Fruit fly (Drosophila melanogaster) whole organism, prepupa: ENCODE data around the gene dunk.
A peak's percentile ranks its signal among the peaks of the same experiment; 100 is the strongest.

ENCODE experiments used
- CG10631 ChIP-seq: fragments of 200-800 bp; sonication (Bioruptor generic); optimal IDR thresholded peaks from 2 replicates; lab custom pipeline; 2016; ENCODE audit warnings: missing biosample characterization, missing genetic modification characterization
- CG11294 ChIP-seq: fragments of 200-800 bp; sonication (Bioruptor generic); IDR thresholded peaks from 2 replicates; pipeline ENCODE4 v1.3.6; 2022; ENCODE audit warnings: missing biosample characterization, missing genetic modification characterization
- CG11762 ChIP-seq: fragments of 200-800 bp; sonication (Bioruptor generic); optimal IDR thresholded peaks from 3 replicates; lab custom pipeline; 2016; ENCODE audit warnings: missing biosample characterization, missing genetic modification characterization; ENCODE audit not compliant: insufficient read depth
- CG11902 ChIP-seq: fragments of 200-800 bp; sonication (Bioruptor generic); optimal IDR thresholded peaks from 3 replicates; lab custom pipeline; 2016; ENCODE audit warnings: missing biosample characterization, missing genetic modification characterization
- CG15336 ChIP-seq: fragments of 200-800 bp; sonication (Bioruptor generic); IDR thresholded peaks from 2 replicates; pipeline ENCODE4 v1.3.6; 2022; ENCODE audit warnings: missing biosample characterization, missing genetic modification characterization
- CG1621 ChIP-seq: fragments of 200-800 bp; sonication (Bioruptor generic); optimal IDR thresholded peaks from 3 replicates; lab custom pipeline; 2018; ENCODE audit warnings: missing biosample characterization, mild to moderate bottlenecking, missing genetic modification characterization
- CG16779 ChIP-seq: fragments of 200-800 bp; sonication (Bioruptor generic); optimal IDR thresholded peaks from 3 replicates; lab custom pipeline; 2017; ENCODE audit warnings: missing biosample characterization, mild to moderate bottlenecking, missing genetic modification characterization
- CG31627 ChIP-seq: fragments of 200-800 bp; sonication (Bioruptor generic); optimal IDR thresholded peaks from 3 replicates; lab custom pipeline; 2016; ENCODE audit warnings: missing biosample characterization, missing genetic modification characterization
- CG32006 ChIP-seq: fragments of 200-800 bp; sonication (Bioruptor generic); optimal IDR thresholded peaks from 3 replicates; lab custom pipeline; 2017; ENCODE audit warnings: missing biosample characterization, mild to moderate bottlenecking, missing genetic modification characterization
- CG34406 ChIP-seq: fragments of 200-800 bp; sonication (Bioruptor generic); optimal IDR thresholded peaks from 3 replicates; lab custom pipeline; 2016; ENCODE audit warnings: missing biosample characterization, missing genetic modification characterization
- CG3919 ChIP-seq: fragments of 200-800 bp; sonication (Bioruptor generic); optimal IDR thresholded peaks from 3 replicates; lab custom pipeline; 2016; ENCODE audit warnings: missing biosample characterization, missing genetic modification characterization
- CG4318 ChIP-seq: fragments of 200-800 bp; sonication (Bioruptor generic); optimal IDR thresholded peaks from 3 replicates; lab custom pipeline; 2017; ENCODE audit warnings: missing biosample characterization, mild to moderate bottlenecking, missing genetic modification characterization
- CG6163 ChIP-seq: fragments of 200-800 bp; sonication (Bioruptor generic); IDR thresholded peaks from 3 replicates; pipeline ENCODE4 v1.3.6; 2022; ENCODE audit warnings: missing biosample characterization, missing genetic modification characterization
- CG6276 ChIP-seq: fragments of 200-800 bp; sonication (Bioruptor generic); optimal IDR thresholded peaks from 2 replicates; lab custom pipeline; 2017; ENCODE audit warnings: missing biosample characterization, mild to moderate bottlenecking, missing genetic modification characterization
- CG6792 ChIP-seq: fragments of 200-800 bp; sonication (Bioruptor generic); optimal IDR thresholded peaks from 3 replicates; lab custom pipeline; 2016; ENCODE audit warnings: missing biosample characterization, missing genetic modification characterization
- CG6808 ChIP-seq: fragments of 200-800 bp; sonication (Bioruptor generic); optimal IDR thresholded peaks from 3 replicates; lab custom pipeline; 2017; ENCODE audit warnings: missing biosample characterization, missing genetic modification characterization, mild to moderate bottlenecking, moderate library complexity, missing genetic modification reagents
- CG6854 ChIP-seq: fragments of 200-800 bp; sonication (Bioruptor generic); optimal IDR thresholded peaks from 2 replicates; lab custom pipeline; 2017; ENCODE audit warnings: missing biosample characterization, mild to moderate bottlenecking, missing genetic modification characterization
- CG7368 ChIP-seq: fragments of 200-800 bp; sonication (Bioruptor generic); optimal IDR thresholded peaks from 3 replicates; lab custom pipeline; 2016; ENCODE audit warnings: missing biosample characterization, missing genetic modification characterization
- CG8119 ChIP-seq: fragments of 200-800 bp; sonication (Bioruptor generic); IDR thresholded peaks from 3 replicates; pipeline ENCODE4 v1.3.6; 2022; ENCODE audit warnings: missing biosample characterization, missing genetic modification characterization
- CG8319 ChIP-seq: fragments of 200-800 bp; sonication (Bioruptor generic); optimal IDR thresholded peaks from 3 replicates; lab custom pipeline; 2016; ENCODE audit warnings: missing biosample characterization, missing genetic modification characterization
- CG8632 ChIP-seq: fragments of 200-800 bp; sonication (Bioruptor generic); optimal IDR thresholded peaks from 3 replicates; lab custom pipeline; 2016; ENCODE audit warnings: missing biosample characterization, missing genetic modification characterization
- CG9139 ChIP-seq: fragments of 200-800 bp; sonication (Bioruptor generic); optimal IDR thresholded peaks from 3 replicates; lab custom pipeline; 2017; ENCODE audit warnings: missing biosample characterization, mild to moderate bottlenecking, missing genetic modification characterization
- Eip75B ChIP-seq: fragments of 200-800 bp; sonication (Bioruptor generic); optimal IDR thresholded peaks from 3 replicates; lab custom pipeline; 2016; ENCODE audit warnings: missing biosample characterization, missing genetic modification characterization
- Eip78C ChIP-seq: fragments of 200-800 bp; sonication (Bioruptor generic); peaks from one replicate; lab custom pipeline; 2016; ENCODE audit warnings: missing biosample characterization, missing genetic modification characterization
- Ets21C ChIP-seq: fragments of 200-800 bp; sonication (Bioruptor generic); optimal IDR thresholded peaks from 3 replicates; lab custom pipeline; 2016; ENCODE audit warnings: missing biosample characterization, missing genetic modification characterization
- Ets96B ChIP-seq: fragments of 200-800 bp; optimal IDR thresholded peaks from 2 replicates; lab custom pipeline; 2019; ENCODE audit warnings: missing biosample characterization, mild to moderate bottlenecking, missing genetic modification characterization, moderate library complexity
- Gug ChIP-seq: fragments of 200-800 bp; sonication (Bioruptor generic); IDR thresholded peaks from 2 replicates; pipeline ENCODE4 v1.3.6; 2022; ENCODE audit warnings: missing biosample characterization, missing genetic modification characterization
- Hr38 ChIP-seq: sonication (Bioruptor generic); optimal IDR thresholded peaks from 2 replicates; lab custom pipeline; 2016; ENCODE audit warnings: missing biosample characterization, missing genetic modification characterization
- Hr39 ChIP-seq: fragments of 200-800 bp; sonication (Bioruptor generic); optimal IDR thresholded peaks from 2 replicates; lab custom pipeline; 2016; ENCODE audit warnings: missing biosample characterization, missing genetic modification characterization
- Hr4 ChIP-seq: fragments of 200-800 bp; sonication (Bioruptor generic); optimal IDR thresholded peaks from 3 replicates; lab custom pipeline; 2016; ENCODE audit warnings: missing biosample characterization, missing genetic modification characterization
- Met ChIP-seq: fragments of 200-800 bp; sonication (Bioruptor generic); optimal IDR thresholded peaks from 3 replicates; lab custom pipeline; 2016; ENCODE audit warnings: missing biosample characterization, missing genetic modification characterization
- OdsH ChIP-seq: fragments of 200-800 bp; sonication (Bioruptor generic); optimal IDR thresholded peaks from 3 replicates; lab custom pipeline; 2016; ENCODE audit warnings: missing biosample characterization, missing genetic modification characterization
- Smox ChIP-seq: fragments of 200-800 bp; sonication (Bioruptor generic); optimal IDR thresholded peaks from 3 replicates; lab custom pipeline; 2016; ENCODE audit warnings: missing biosample characterization, missing genetic modification characterization
- Sox102F ChIP-seq: fragments of 200-800 bp; sonication (Bioruptor generic); optimal IDR thresholded peaks from 2 replicates; lab custom pipeline; 2016; ENCODE audit warnings: missing biosample characterization, mild to moderate bottlenecking, missing genetic modification characterization
- Sox15 ChIP-seq: fragments of 200-800 bp; sonication (Bioruptor generic); optimal IDR thresholded peaks from 3 replicates; lab custom pipeline; 2016; ENCODE audit warnings: missing biosample characterization, missing genetic modification characterization
- achi ChIP-seq: fragments of 200-800 bp; sonication (Bioruptor generic); optimal IDR thresholded peaks from 3 replicates; lab custom pipeline; 2016; ENCODE audit warnings: missing biosample characterization, missing genetic modification characterization
- acj6 ChIP-seq: fragments of 200-800 bp; sonication (Bioruptor generic); optimal IDR thresholded peaks from 3 replicates; lab custom pipeline; 2016; ENCODE audit warnings: missing biosample characterization, missing genetic modification characterization
- cyc ChIP-seq: fragments of 200-800 bp; sonication (Bioruptor generic); optimal IDR thresholded peaks from 3 replicates; lab custom pipeline; 2016; ENCODE audit warnings: missing biosample characterization, missing genetic modification characterization
- dac ChIP-seq: fragments of 200-800 bp; sonication (Bioruptor generic); optimal IDR thresholded peaks from 2 replicates; lab custom pipeline; 2017; ENCODE audit warnings: missing biosample characterization, mild to moderate bottlenecking, missing genetic modification characterization
- dsx ChIP-seq: fragments of 200-800 bp; optimal IDR thresholded peaks from 3 replicates; lab custom pipeline; 2019; ENCODE audit warnings: missing biosample characterization, mild to moderate bottlenecking, missing genetic modification characterization, moderate library complexity; ENCODE audit not compliant: poor library complexity, severe bottlenecking
- eg ChIP-seq: fragments of 200-800 bp; sonication (Bioruptor generic); IDR thresholded peaks from 3 replicates; pipeline ENCODE4 v1.3.6; 2022; ENCODE audit warnings: missing biosample characterization, missing genetic modification characterization
- esn ChIP-seq: fragments of 200-800 bp; sonication (Bioruptor generic); optimal IDR thresholded peaks from 2 replicates; lab custom pipeline; 2016; ENCODE audit warnings: missing biosample characterization, mild to moderate bottlenecking, missing genetic modification characterization, moderate library complexity
- fd85E ChIP-seq: fragments of 200-800 bp; sonication (Bioruptor generic); optimal IDR thresholded peaks from 3 replicates; lab custom pipeline; 2016; ENCODE audit warnings: missing biosample characterization, missing genetic modification characterization
- fkh ChIP-seq: fragments of 200-800 bp; sonication (Bioruptor generic); optimal IDR thresholded peaks from 3 replicates; lab custom pipeline; 2017; ENCODE audit warnings: missing biosample characterization, mild to moderate bottlenecking, missing genetic modification characterization, moderate library complexity
- lz ChIP-seq: fragments of 200-800 bp; sonication (Bioruptor generic); optimal IDR thresholded peaks from 3 replicates; lab custom pipeline; 2016; ENCODE audit warnings: missing biosample characterization, missing genetic modification characterization
- net ChIP-seq: fragments of 200-800 bp; sonication (Bioruptor generic); optimal IDR thresholded peaks from 3 replicates; lab custom pipeline; 2016; ENCODE audit warnings: missing biosample characterization, missing genetic modification characterization
- salr ChIP-seq, 2 experiments: fragments of 200-800 bp; sonication (Bioruptor generic); optimal IDR thresholded peaks; 3 replicates each; lab custom pipeline; 2016 to 2018; ENCODE audit warnings: missing biosample characterization in 2 of 2, missing genetic modification characterization in 2 of 2, mild to moderate bottlenecking in 1 of 2
- spab ChIP-seq: fragments of 200-800 bp; sonication (Bioruptor generic); optimal IDR thresholded peaks from 2 replicates; lab custom pipeline; 2017; ENCODE audit warnings: missing biosample characterization, mild to moderate bottlenecking, missing genetic modification characterization, missing genetic modification reagents
- ss ChIP-seq, 2 experiments: fragments of 200-800 bp; sonication (Bioruptor generic); optimal IDR thresholded peaks; 2 replicates in 1 of 2; 3 replicates in 1 of 2; lab custom pipeline; 2017 to 2018; ENCODE audit warnings: mild to moderate bottlenecking in 2 of 2, missing biosample characterization in 2 of 2, missing genetic modification characterization in 2 of 2, moderate library complexity in 1 of 2
- svp ChIP-seq: fragments of 200-800 bp; sonication (Bioruptor generic); peaks from one replicate; lab custom pipeline; 2016; ENCODE audit warnings: missing biosample characterization, missing genetic modification characterization
- topi ChIP-seq: fragments of 200-800 bp; sonication (Bioruptor generic); optimal IDR thresholded peaks from 3 replicates; lab custom pipeline; 2016; ENCODE audit warnings: missing biosample characterization, missing genetic modification characterization
- vri ChIP-seq: fragments of 200-800 bp; sonication (Bioruptor generic); optimal IDR thresholded peaks from 3 replicates; lab custom pipeline; 2016; ENCODE audit warnings: missing biosample characterization, mild to moderate bottlenecking, missing genetic modification characterization

Gene dunk

DNA sequence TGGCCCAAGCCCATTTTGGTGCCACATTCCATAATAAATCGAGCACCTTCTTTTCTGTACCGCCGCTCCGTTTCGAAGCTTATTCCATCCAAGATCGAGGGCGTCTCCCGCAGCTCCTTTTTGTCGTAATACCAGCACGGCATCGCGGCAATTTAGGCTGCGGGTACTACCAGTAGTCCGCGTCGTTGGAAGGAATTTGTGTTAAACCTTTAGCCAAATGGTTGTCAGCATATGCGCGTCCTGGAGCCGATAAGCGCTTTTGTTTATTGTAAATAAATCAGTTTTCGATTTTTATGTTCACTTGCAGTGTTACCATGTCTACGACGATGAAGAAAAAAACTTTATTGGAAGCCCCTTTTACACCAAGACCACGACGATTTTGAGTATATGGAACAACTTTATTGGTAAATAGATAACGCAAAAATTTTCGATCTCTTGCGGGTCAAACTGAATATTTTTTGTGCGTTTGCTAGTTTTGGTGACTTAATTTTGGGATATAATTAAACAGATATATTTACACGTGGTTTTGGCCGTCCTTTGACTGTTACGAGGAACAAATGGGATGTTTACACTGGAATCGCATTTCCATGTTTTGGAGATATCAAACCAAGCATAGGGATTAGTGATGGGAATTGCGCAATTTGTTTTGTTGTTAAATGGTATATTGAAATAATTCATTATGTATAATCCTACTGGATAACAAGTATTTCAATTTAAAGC is 21.7 kb upstream of the dunk start, which contains the start of gene CycK:
TSS of gene CycK (minus strand) at position 562 of the 720 bp plus-strand sequence.
- TF ChIP-seq net (GFP tag; lab: Kevin White, UChicago) = no peak
- TF ChIP-seq vri (GFP tag; lab: Kevin White, UChicago) = no peak
- TF ChIP-seq CG4318 = no peak
- peak; percentile 4 for TF ChIP-seq OdsH (GFP tag; lab: Kevin White, UChicago)
- no peak for TF ChIP-seq CG11294 (GFP tag; lab: Robert Waterston, UW)
- peak; percentile 1 for TF ChIP-seq CG10631
- no peak for TF ChIP-seq CG11902 (GFP tag; lab: Kevin White, UChicago)
- TF ChIP-seq eg = no peak
- peak; percentile 10 for TF ChIP-seq fkh
- no peak for TF ChIP-seq CG6792 (GFP tag; lab: Kevin White, UChicago)
- no peak for TF ChIP-seq CG1621 (tag; lab: Kevin White, UChicago)
- TF ChIP-seq Gug (GFP tag; lab: Robert Waterston, UW) = no peak
- TF ChIP-seq acj6 (GFP tag; lab: Kevin White, UChicago) = no peak
- no peak for TF ChIP-seq dac
- TF ChIP-seq spab = no peak
- no peak for TF ChIP-seq Met (GFP tag; lab: Kevin White, UChicago)
- peak; percentile 37 for TF ChIP-seq Ets21C
- peak in 1 of 2 experiments; percentile 10 for TF ChIP-seq ss (GFP tag; optimal IDR thresholded peaks at IDR 0.05; lab: Kevin White, UChicago)
- no peak for TF ChIP-seq dsx
- TF ChIP-seq CG11762 (GFP tag; lab: Kevin White, UChicago) = no peak
- no peak for TF ChIP-seq CG16779 (tag; lab: Kevin White, UChicago)
- peak; percentile 30 for TF ChIP-seq CG31627 (GFP tag; lab: Kevin White, UChicago)
- TF ChIP-seq CG34406 (GFP tag; lab: Kevin White, UChicago) = no peak
- no peak for TF ChIP-seq Ets96B (tag; lab: Kevin White, UChicago)
- TF ChIP-seq CG9139 (GFP tag; lab: Kevin White, UChicago) = no peak
- no peak for TF ChIP-seq CG6808 (GFP tag; lab: Kevin White, UChicago)
- no peak for TF ChIP-seq Eip75B (GFP tag; lab: Kevin White, UChicago)
- TF ChIP-seq Hr38 = no peak
- TF ChIP-seq CG6854 (GFP tag; lab: Kevin White, UChicago) = no peak
- no peak for TF ChIP-seq CG7368 (GFP tag; lab: Kevin White, UChicago)
- TF ChIP-seq CG32006 (GFP tag; lab: Kevin White, UChicago) = peak; percentile 34
- TF ChIP-seq svp = peak; percentile 55
- no peak for TF ChIP-seq esn (GFP tag; lab: Kevin White, UChicago)
- TF ChIP-seq Sox15 (GFP tag; lab: Kevin White, UChicago) = no peak
- TF ChIP-seq topi (GFP tag; lab: Kevin White, UChicago) = peak; percentile 10
- peak; percentile 18 for TF ChIP-seq lz (GFP tag; lab: Kevin White, UChicago)
- no peak for TF ChIP-seq CG6163
- TF ChIP-seq CG3919 (GFP tag; lab: Kevin White, UChicago) = no peak
- TF ChIP-seq fd85E = no peak
- no peak for TF ChIP-seq Sox102F (GFP tag; lab: Kevin White, UChicago)
- no peak for TF ChIP-seq CG6276 (GFP tag; lab: Kevin White, UChicago)
- peak; percentile 33 for TF ChIP-seq Hr39 (GFP tag; lab: Kevin White, UChicago)
- TF ChIP-seq achi = peak; percentile 15
- TF ChIP-seq CG8632 (GFP tag; lab: Kevin White, UChicago) = no peak
- TF ChIP-seq CG15336 (GFP tag; lab: Robert Waterston, UW) = no peak
- TF ChIP-seq CG8319 (GFP tag; lab: Kevin White, UChicago) = no peak
- peak; percentile 60 for TF ChIP-seq Eip78C (GFP tag; lab: Kevin White, UChicago)
- peak; percentile 14 for TF ChIP-seq cyc
- TF ChIP-seq CG8119 (GFP tag; lab: Robert Waterston, UW) = no peak
- TF ChIP-seq Hr4 (GFP tag; lab: Kevin White, UChicago) = peak; percentile 25
- no peak for TF ChIP-seq salr (GFP tag; optimal IDR thresholded peaks at IDR 0.05; lab: Kevin White, UChicago)
- TF ChIP-seq Smox (GFP tag; lab: Kevin White, UChicago) = peak; percentile 20
